Worm (Caenorhabditis elegans): Measurements from ENCODE around the gene odd-1.

ce11 chrIII:7120477-7120876 is 12.4 kb downstream of the odd-1 start:
- no peak for TF ChIP-seq klf-2 (GFP tag; conservative IDR thresholded peaks at IDR 0.05)
- TF ChIP-seq ref-1 (GFP tag; conservative IDR thresholded peaks at IDR 0.05), result no peak
- no peak for TF ChIP-seq flt-1 (GFP tag; IDR thresholded peaks at IDR 0.05)
- TF ChIP-seq med-1 (GFP tag; optimal IDR thresholded peaks at IDR 0.05; ENCODE audit: insufficient read depth), result no peak
- TF ChIP-seq cog-1 (tag; optimal IDR thresholded peaks at IDR 0.05), result no peak
- no peak for TF ChIP-seq T22C8.4 (GFP tag; IDR thresholded peaks at IDR 0.05)
- no peak for TF ChIP-seq ztf-29 (GFP tag; IDR thresholded peaks at IDR 0.05)
